Fruit fly (Drosophila melanogaster): ENCODE measurements around the gene Acox3.

The Acox3 gene

dm6 chr2L:6385409-6385808, 62.8 kb downstream of the Acox3 start, which contains the start of gene Nepl6:
Gene Nepl6 (minus strand): TSS chr2L:6385512.
- TF ChIP-seq Rel (GFP tag; optimal IDR thresholded peaks at IDR 0.05): no peak
- TF ChIP-seq Rel (tag; optimal IDR thresholded peaks at IDR 0.05): peak; percentile 49
- no peak for TF ChIP-seq Myc (optimal IDR thresholded peaks at IDR 0.05)

- TF ChIP-seq Hr83 (GFP tag; optimal IDR thresholded peaks at IDR 0.05; ENCODE audit: poor library complexity, severe bottlenecking): no peak
- TF ChIP-seq brk (GFP tag; optimal IDR thresholded peaks at IDR 0.05): no peak
- TF ChIP-seq pan (optimal IDR thresholded peaks at IDR 0.05): no peak
- TF ChIP-seq N (GFP tag; optimal IDR thresholded peaks at IDR 0.05): no peak
- TF ChIP-seq Mio (GFP tag; optimal IDR thresholded peaks at IDR 0.05): no peak
- no peak for TF ChIP-seq Dif (GFP tag; optimal IDR thresholded peaks at IDR 0.05; ENCODE audit: partially characterized antibody)
- TF ChIP-seq foxo (GFP tag; optimal IDR thresholded peaks at IDR 0.05): no peak
- no peak for TF ChIP-seq dl (GFP tag; optimal IDR thresholded peaks at IDR 0.05; ENCODE audit: insufficient read depth in 1 of 2, partially characterized antibody in 2 of 2)
Measured at dm6 chr2L:6380966-6381365, 67.2 kb downstream of the Acox3 start, which contains the start of gene Nepl5. Gene Nepl5 (plus strand): TSS chr2L:6381266.

DNA sequence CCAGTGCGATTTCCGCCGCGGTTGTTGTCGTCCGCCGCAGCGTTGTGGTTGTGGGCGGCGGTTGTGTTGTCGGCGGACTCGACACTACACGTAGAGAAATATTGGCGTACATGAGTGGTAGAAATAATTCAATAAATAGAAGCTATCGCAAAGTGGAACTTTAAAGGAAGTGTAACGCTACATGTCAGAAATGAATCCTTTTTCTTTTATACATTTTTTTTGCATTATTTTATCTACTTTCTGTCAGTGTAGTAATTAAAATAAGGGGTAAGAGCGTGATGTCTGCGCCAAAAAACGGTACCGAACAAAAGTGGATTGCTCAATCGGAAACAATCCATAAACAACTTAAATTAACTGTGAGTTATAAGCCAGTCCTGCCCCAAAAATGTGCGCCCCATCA, 69.0 kb downstream of the Acox3 start:
- TF ChIP-seq jim (GFP tag; optimal IDR thresholded peaks at IDR 0.05) (no peak), Sp1 (GFP tag; optimal IDR thresholded peaks at IDR 0.05) (no peak), usp (GFP tag; optimal IDR thresholded peaks at IDR 0.05) (no peak), Rel (GFP tag; optimal IDR thresholded peaks at IDR 0.05) (no peak), Rel (tag; optimal IDR thresholded peaks at IDR 0.05) (no peak), tai (GFP tag; optimal IDR thresholded peaks at IDR 0.05) (no peak)

Measured in whole organism, wandering third instar larva.